Fruit fly (Drosophila melanogaster): ENCODE results near the gene CG9312.

CG9312 gene

dm6 chr3R:13793979-13794665, 28.6 kb downstream of the CG9312 start (continued):
- TF ChIP-seq CG6854 (GFP tag; optimal IDR thresholded peaks at IDR 0.05) (no peak), lov (optimal IDR thresholded peaks at IDR 0.05) (no peak), lov (GFP tag; IDR thresholded peaks at IDR 0.05) (no peak), chif (GFP tag; optimal IDR thresholded peaks at IDR 0.05) (peak in 1 of 2 experiments; percentile 5), CG6813 (GFP tag; optimal IDR thresholded peaks at IDR 0.05) (no peak), D19A (tag; optimal IDR thresholded peaks at IDR 0.05) (peak; percentile 78), grau (tag; optimal IDR thresholded peaks at IDR 0.05) (peak; percentile 73), CG31224 (GFP tag; IDR thresholded peaks at IDR 0.05) (no peak), Scr (GFP tag; IDR thresholded peaks at IDR 0.05; ENCODE audit: partially characterized antibody) (no peak), pzg (GFP tag; optimal IDR thresholded peaks at IDR 0.05) (no peak), Hsf (GFP tag; optimal IDR thresholded peaks at IDR 0.05) (peak; percentile 36), Doc3 (GFP tag; IDR thresholded peaks at IDR 0.05; ENCODE audit: partially characterized antibody) (no peak), Antp (GFP tag; optimal IDR thresholded peaks at IDR 0.05) (peak; percentile 21), esg (GFP tag; conservative IDR thresholded peaks at IDR 0.05) (peak; percentile 64), slou (GFP tag; optimal IDR thresholded peaks at IDR 0.05) (no peak), BEAF-32 (GFP tag; optimal IDR thresholded peaks at IDR 0.05) (no peak), phol (tag; optimal IDR thresholded peaks at IDR 0.05) (peak; percentile 85), Hmr (GFP tag; optimal IDR thresholded peaks at IDR 0.05) (peak; percentile 28), CG42726 (GFP tag; IDR thresholded peaks at IDR 0.05; ENCODE audit: partially characterized antibody) (no peak), nau (GFP tag; optimal IDR thresholded peaks at IDR 0.05) (peak; percentile 46), H2.0 (GFP tag; IDR thresholded peaks at IDR 0.05) (peak; percentile 55), CTCF (GFP tag; optimal IDR thresholded peaks at IDR 0.05) (no peak), btn (GFP tag; optimal IDR thresholded peaks at IDR 0.05) (no peak), Dad (GFP tag; optimal IDR thresholded peaks at IDR 0.05) (no peak), crol (GFP tag; IDR thresholded peaks at IDR 0.05) (no peak), Blimp-1 (GFP tag; optimal IDR thresholded peaks at IDR 0.05) (peak; percentile 82), E2f1 (GFP tag; IDR thresholded peaks at IDR 0.05) (peak; percentile 25; the same call in 1 of the 2 replicates), Vsx1 (GFP tag; optimal IDR thresholded peaks at IDR 0.05) (peak; percentile 11), CG32772 (GFP tag; IDR thresholded peaks at IDR 0.05) (peak; percentile 70), fd3F (GFP tag; optimal IDR thresholded peaks at IDR 0.05) (peak; percentile 2), CG34224 (GFP tag; IDR thresholded peaks at IDR 0.05; ENCODE audit: partially characterized antibody) (no peak), cg (GFP tag; optimal IDR thresholded peaks at IDR 0.05) (no peak), bowl (GFP tag; IDR thresholded peaks at IDR 0.05) (no peak), NK7.1 (GFP tag; optimal IDR thresholded peaks at IDR 0.05) (peak; percentile 10), CG1603 (tag; optimal IDR thresholded peaks at IDR 0.05) (peak; percentile 46), ttk (GFP tag; IDR thresholded peaks at IDR 0.05) (peak; percentile 41; the same call in 1 of the 2 replicates), lbe (GFP tag; optimal IDR thresholded peaks at IDR 0.05) (no peak), tio (GFP tag; optimal IDR thresholded peaks at IDR 0.05) (peak; percentile 36), CG30020 (tag; optimal IDR thresholded peaks at IDR 0.05) (peak; percentile 24), pum (GFP tag; optimal IDR thresholded peaks at IDR 0.05) (no peak), aop (GFP tag; IDR thresholded peaks at IDR 0.05) (no peak), CG1233 (GFP tag; optimal IDR thresholded peaks at IDR 0.05) (peak; percentile 53), shn (GFP tag; optimal IDR thresholded peaks at IDR 0.05) (no peak), ewg (GFP tag; optimal IDR thresholded peaks at IDR 0.05) (peak; percentile 75), Side (GFP tag; optimal IDR thresholded peaks at IDR 0.05) (no peak), CG10147 (GFP tag; optimal IDR thresholded peaks at IDR 0.05) (peak; percentile 27), Oaz (GFP tag; IDR thresholded peaks at IDR 0.05) (no peak), zfh1 (GFP tag; IDR thresholded peaks at IDR 0.05) (peak; percentile 61; the same call in 1 of the 3 replicates), CG17829 (tag; optimal IDR thresholded peaks at IDR 0.05) (peak; percentile 71), Ssrp (tag; optimal IDR thresholded peaks at IDR 0.05) (peak; percentile 79)

Data from whole organism, embryonic.